Worm (Caenorhabditis elegans): Measurements from ENCODE around the gene lon-3.

lon-3 gene

DNA sequence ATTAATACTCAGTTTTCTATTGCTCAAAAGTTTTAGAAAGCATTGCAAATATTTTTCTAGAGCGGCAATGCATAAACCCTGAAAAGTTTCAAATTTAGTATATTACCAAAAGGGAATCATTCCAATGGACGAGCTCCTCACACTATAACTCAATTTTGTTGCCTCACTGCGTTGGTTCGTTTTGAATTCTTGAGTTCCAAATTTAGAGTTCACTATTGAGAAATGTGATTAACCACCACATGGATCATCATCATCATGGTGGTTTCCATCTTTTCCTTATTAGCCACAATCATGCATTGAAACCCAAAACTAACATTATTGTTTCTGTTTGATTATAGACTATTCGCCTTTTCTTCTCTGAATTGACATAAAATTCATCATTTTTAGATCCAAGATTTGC, 11.5 kb upstream of the lon-3 start:
- TF ChIP-seq ztf-23 (GFP tag; IDR thresholded peaks at IDR 0.05) (no peak), ztf-29 (GFP tag; IDR thresholded peaks at IDR 0.05) (no peak)

DNA sequence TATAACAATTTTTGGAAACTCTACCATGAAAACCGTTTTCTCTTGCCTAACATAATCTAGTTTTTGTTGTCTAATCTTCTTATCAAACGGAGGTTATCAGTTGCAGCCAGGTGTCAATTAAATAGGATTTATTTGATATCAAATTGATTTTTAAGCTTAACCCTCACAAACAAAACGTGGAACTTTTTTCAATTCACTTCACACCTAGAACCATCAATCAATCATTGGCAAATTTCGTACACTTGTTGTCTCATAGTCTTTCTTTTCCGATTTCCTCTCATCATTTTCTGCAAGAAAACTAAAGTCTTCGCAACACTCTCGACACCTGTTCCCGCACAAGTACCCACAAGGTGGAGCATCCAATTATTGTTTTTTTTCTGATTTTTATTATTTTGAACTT, 10.2 kb upstream of the lon-3 start:
- TF ChIP-seq T22C8.4 (GFP tag; IDR thresholded peaks at IDR 0.05), result no peak
- no peak for TF ChIP-seq flt-1 (GFP tag; IDR thresholded peaks at IDR 0.05)
- TF ChIP-seq ref-1 (GFP tag; conservative IDR thresholded peaks at IDR 0.05), result no peak

- no peak for TF ChIP-seq ztf-29 (GFP tag; IDR thresholded peaks at IDR 0.05)
- no peak for TF ChIP-seq ref-1 (GFP tag; conservative IDR thresholded peaks at IDR 0.05)
- TF ChIP-seq klf-2 (GFP tag; conservative IDR thresholded peaks at IDR 0.05), result no peak
- no peak for TF ChIP-seq tab-1 (GFP tag; IDR thresholded peaks at IDR 0.05)
- no peak for TF ChIP-seq ztf-23 (GFP tag; IDR thresholded peaks at IDR 0.05)
- TF ChIP-seq med-1 (GFP tag; optimal IDR thresholded peaks at IDR 0.05; ENCODE audit: insufficient read depth), result no peak
- TF ChIP-seq flt-1 (GFP tag; IDR thresholded peaks at IDR 0.05), result no peak
- no peak for TF ChIP-seq T22C8.4 (GFP tag; IDR thresholded peaks at IDR 0.05)
- no peak for TF ChIP-seq cog-1 (tag; optimal IDR thresholded peaks at IDR 0.05)
Observed at ce11 chrV:12199474-12199873, 1.0 kb upstream of the lon-3 start.

DNA sequence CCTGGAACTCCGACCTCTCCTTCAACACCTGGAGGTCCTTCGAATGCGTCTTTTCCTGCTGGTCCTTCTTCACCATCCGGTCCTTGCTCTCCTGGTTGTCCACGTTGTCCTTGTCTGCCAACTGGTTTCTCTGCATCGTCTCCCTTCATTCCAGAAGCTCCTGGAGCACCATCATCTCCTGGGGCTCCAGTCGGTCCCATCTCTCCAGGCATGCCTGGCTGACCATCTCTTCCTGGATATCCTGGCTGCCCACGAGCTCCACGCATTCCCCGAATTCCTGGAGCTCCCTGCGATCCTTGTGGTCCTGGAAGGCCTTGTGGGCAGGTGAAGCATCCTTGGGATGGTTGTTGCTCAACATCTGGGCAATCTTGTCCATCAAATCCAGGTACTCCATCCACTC, 697 bp downstream of the lon-3 start:
- TF ChIP-seq klf-2 (GFP tag; conservative IDR thresholded peaks at IDR 0.05) (no peak), cog-1 (tag; optimal IDR thresholded peaks at IDR 0.05) (no peak), flt-1 (GFP tag; IDR thresholded peaks at IDR 0.05) (no peak), tab-1 (GFP tag; IDR thresholded peaks at IDR 0.05) (no peak), ref-1 (GFP tag; conservative IDR thresholded peaks at IDR 0.05) (no peak)

- TF ChIP-seq flt-1 (GFP tag; IDR thresholded peaks at IDR 0.05), result no peak
- TF ChIP-seq T22C8.4 (GFP tag; IDR thresholded peaks at IDR 0.05), result no peak
- no peak for TF ChIP-seq tab-1 (GFP tag; IDR thresholded peaks at IDR 0.05)
- no peak for TF ChIP-seq ref-1 (GFP tag; conservative IDR thresholded peaks at IDR 0.05)
- no peak for TF ChIP-seq klf-2 (GFP tag; conservative IDR thresholded peaks at IDR 0.05)
- TF ChIP-seq ztf-29 (GFP tag; IDR thresholded peaks at IDR 0.05), result no peak
- no peak for TF ChIP-seq ztf-23 (GFP tag; IDR thresholded peaks at IDR 0.05)
- no peak for TF ChIP-seq cog-1 (tag; optimal IDR thresholded peaks at IDR 0.05)
- no peak for TF ChIP-seq med-1 (GFP tag; optimal IDR thresholded peaks at IDR 0.05; ENCODE audit: insufficient read depth)
Observed at ce11 chrV:12196659-12197058, 1.8 kb downstream of the lon-3 start.

DNA sequence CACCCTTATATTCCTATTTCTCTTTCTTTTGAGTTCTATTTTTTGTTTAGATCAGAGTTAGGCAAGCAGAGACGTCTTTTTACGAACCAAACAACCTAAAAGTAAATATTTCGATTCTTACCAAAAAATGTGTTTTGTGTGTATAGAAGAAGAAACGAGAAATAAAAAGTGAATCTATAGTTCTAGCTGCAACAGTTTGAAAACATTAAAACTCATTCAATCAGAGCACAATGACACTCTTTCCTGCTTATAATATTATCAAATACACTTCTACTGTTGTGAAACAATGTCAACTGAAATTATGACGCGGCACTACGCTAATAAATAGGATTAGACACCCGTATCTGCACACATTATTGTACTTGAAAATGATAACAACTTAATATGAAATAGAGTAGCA, 2.6 kb downstream of the lon-3 start, which contains the start of gene ZK836.3:
Gene ZK836.3 (minus strand): TSS at position 101 of the 400 bp plus-strand sequence.
- TF ChIP-seq ref-1 (GFP tag; conservative IDR thresholded peaks at IDR 0.05), result no peak
- TF ChIP-seq ztf-29 (GFP tag; IDR thresholded peaks at IDR 0.05), result no peak
- no peak for TF ChIP-seq tab-1 (GFP tag; IDR thresholded peaks at IDR 0.05)
- TF ChIP-seq T22C8.4 (GFP tag; IDR thresholded peaks at IDR 0.05), result no peak
- TF ChIP-seq flt-1 (GFP tag; IDR thresholded peaks at IDR 0.05), result no peak
- TF ChIP-seq med-1 (GFP tag; optimal IDR thresholded peaks at IDR 0.05; ENCODE audit: insufficient read depth), result no peak
- no peak for TF ChIP-seq cog-1 (tag; optimal IDR thresholded peaks at IDR 0.05)
- TF ChIP-seq klf-2 (GFP tag; conservative IDR thresholded peaks at IDR 0.05), result no peak
- TF ChIP-seq ztf-23 (GFP tag; IDR thresholded peaks at IDR 0.05), result no peak

- no peak for TF ChIP-seq cog-1 (tag; optimal IDR thresholded peaks at IDR 0.05)
- no peak for TF ChIP-seq ref-1 (GFP tag; conservative IDR thresholded peaks at IDR 0.05)
- TF ChIP-seq T22C8.4 (GFP tag; IDR thresholded peaks at IDR 0.05), result no peak
- no peak for TF ChIP-seq klf-2 (GFP tag; conservative IDR thresholded peaks at IDR 0.05)
- no peak for TF ChIP-seq ztf-29 (GFP tag; IDR thresholded peaks at IDR 0.05)
- TF ChIP-seq flt-1 (GFP tag; IDR thresholded peaks at IDR 0.05), result no peak
- no peak for TF ChIP-seq tab-1 (GFP tag; IDR thresholded peaks at IDR 0.05)
- no peak for TF ChIP-seq ztf-23 (GFP tag; IDR thresholded peaks at IDR 0.05)
- no peak for TF ChIP-seq med-1 (GFP tag; optimal IDR thresholded peaks at IDR 0.05; ENCODE audit: insufficient read depth)
Observed at ce11 chrV:12194275-12194674, 4.2 kb downstream of the lon-3 start, which contains the start of gene ogdh-2. Gene ogdh-2 (plus strand): TSS chrV:12194507.

ce11 chrV:12192129-12192528, 6.3 kb downstream of the lon-3 start, which contains the start of gene rnp-1:
Gene rnp-1 (plus strand): TSS chrV:12192273.
- TF ChIP-seq ztf-29 (GFP tag; IDR thresholded peaks at IDR 0.05), result no peak

ce11 chrV:12190943-12191569, 7.4 kb downstream of the lon-3 start, which contains the start of gene dpy-30:
Gene dpy-30 (plus strand): TSS chrV:12191519.
- no peak for TF ChIP-seq klf-2 (GFP tag; conservative IDR thresholded peaks at IDR 0.05)
- TF ChIP-seq flt-1 (GFP tag; IDR thresholded peaks at IDR 0.05), result no peak
- no peak for TF ChIP-seq med-1 (GFP tag; optimal IDR thresholded peaks at IDR 0.05; ENCODE audit: insufficient read depth)
- no peak for TF ChIP-seq ref-1 (GFP tag; conservative IDR thresholded peaks at IDR 0.05)
- no peak for TF ChIP-seq tab-1 (GFP tag; IDR thresholded peaks at IDR 0.05)
- no peak for TF ChIP-seq cog-1 (tag; optimal IDR thresholded peaks at IDR 0.05)
- TF ChIP-seq ztf-29 (GFP tag; IDR thresholded peaks at IDR 0.05), result no peak
- TF ChIP-seq T22C8.4 (GFP tag; IDR thresholded peaks at IDR 0.05), result no peak
- no peak for TF ChIP-seq ztf-23 (GFP tag; IDR thresholded peaks at IDR 0.05)

DNA sequence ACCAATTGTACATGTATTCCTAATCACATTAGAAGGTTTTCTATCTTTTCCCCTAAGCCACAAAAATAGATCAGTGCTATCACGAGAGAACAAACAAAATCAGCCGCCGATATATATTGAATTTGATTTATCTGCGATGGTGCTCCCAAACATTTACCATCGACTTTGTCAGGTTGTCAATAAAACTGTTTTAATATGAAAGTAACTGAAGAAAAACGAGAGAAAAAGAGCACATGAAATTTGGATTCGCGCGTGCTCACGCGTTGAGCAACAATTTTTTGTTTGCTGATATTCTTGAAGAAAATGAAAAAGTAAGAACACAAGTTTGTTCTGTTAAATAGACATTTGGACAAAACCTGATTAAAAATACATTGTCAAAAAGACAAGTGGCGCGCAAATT, 9.6 kb downstream of the lon-3 start:
- no peak for TF ChIP-seq T22C8.4 (GFP tag; IDR thresholded peaks at IDR 0.05)
- no peak for TF ChIP-seq klf-2 (GFP tag; conservative IDR thresholded peaks at IDR 0.05)
- TF ChIP-seq tab-1 (GFP tag; IDR thresholded peaks at IDR 0.05), result no peak
- no peak for TF ChIP-seq ref-1 (GFP tag; conservative IDR thresholded peaks at IDR 0.05)
- no peak for TF ChIP-seq flt-1 (GFP tag; IDR thresholded peaks at IDR 0.05)
- TF ChIP-seq cog-1 (tag; optimal IDR thresholded peaks at IDR 0.05), result no peak
- TF ChIP-seq ztf-23 (GFP tag; IDR thresholded peaks at IDR 0.05), result no peak
- TF ChIP-seq med-1 (GFP tag; optimal IDR thresholded peaks at IDR 0.05; ENCODE audit: insufficient read depth), result no peak
- no peak for TF ChIP-seq ztf-29 (GFP tag; IDR thresholded peaks at IDR 0.05)

Measured in whole organism, midembryonic.